Fruit fly (Drosophila melanogaster): ENCODE results near the gene CG15399.

CG15399 gene

dm6 chr2L:2769476-2770185, 1.9 kb downstream of the CG15399 start, which contains the start of the genes colt and HINT1 (continued):
- TF ChIP-seq CG13296 (GFP tag; optimal IDR thresholded peaks at IDR 0.05): peak; percentile 47
- TF ChIP-seq dmrt99B (tag; optimal IDR thresholded peaks at IDR 0.05): no peak
- TF ChIP-seq caup (GFP tag; optimal IDR thresholded peaks at IDR 0.05; ENCODE audit: severe bottlenecking): no peak
- TF ChIP-seq CG6689 (GFP tag; IDR thresholded peaks at IDR 0.05): peak; percentile 18; the same call in 1 of the 2 replicates
- peak; percentile 37; the same call in 1 of the 2 replicates for TF ChIP-seq Rfx (GFP tag; IDR thresholded peaks at IDR 0.05)
- TF ChIP-seq gt (GFP tag; IDR thresholded peaks at IDR 0.05): no peak
- no peak for TF ChIP-seq Bgb (GFP tag; IDR thresholded peaks at IDR 0.05; ENCODE audit: partially characterized antibody)
- TF ChIP-seq Mad (GFP tag; optimal IDR thresholded peaks at IDR 0.05): no peak
- TF ChIP-seq stwl (tag; optimal IDR thresholded peaks at IDR 0.05): peak; percentile 80
- peak; percentile 50 for TF ChIP-seq CG11504 (tag; optimal IDR thresholded peaks at IDR 0.05)
- peak; percentile 2 for TF ChIP-seq Sry-β (GFP tag; optimal IDR thresholded peaks at IDR 0.05)
- peak; percentile 1 for TF ChIP-seq CG18262 (tag; optimal IDR thresholded peaks at IDR 0.05)
- TF ChIP-seq cad (GFP tag; optimal IDR thresholded peaks at IDR 0.05): no peak
- no peak for TF ChIP-seq dm (GFP tag; optimal IDR thresholded peaks at IDR 0.05)
- peak; percentile 57 for TF ChIP-seq vvl (GFP tag; IDR thresholded peaks at IDR 0.05)
- TF ChIP-seq insv (GFP tag; optimal IDR thresholded peaks at IDR 0.05): peak in 1 of 2 experiments; percentile 33
- no peak for TF ChIP-seq CG9609 (GFP tag; optimal IDR thresholded peaks at IDR 0.05)
- TF ChIP-seq CG6272 (GFP tag; IDR thresholded peaks at IDR 0.05): no peak
- no peak for TF ChIP-seq hkb (optimal IDR thresholded peaks at IDR 0.05)
- TF ChIP-seq hkb (GFP tag; IDR thresholded peaks at IDR 0.05): no peak
- no peak for TF ChIP-seq CG9876 (GFP tag; optimal IDR thresholded peaks at IDR 0.05)
- TF ChIP-seq CG17328 (GFP tag; IDR thresholded peaks at IDR 0.05): no peak
- TF ChIP-seq CG17802 (tag; optimal IDR thresholded peaks at IDR 0.05): no peak
- peak in 1 of 2 experiments; percentile 92 for TF ChIP-seq bsh (GFP tag; optimal IDR thresholded peaks at IDR 0.05)
- peak; percentile 43 for TF ChIP-seq CG3281 (GFP tag; optimal IDR thresholded peaks at IDR 0.05)
- TF ChIP-seq wek (GFP tag; optimal IDR thresholded peaks at IDR 0.05): peak; percentile 82
- no peak for TF ChIP-seq Hr51 (GFP tag; optimal IDR thresholded peaks at IDR 0.05)
- no peak for TF ChIP-seq CG11560 (tag; IDR thresholded peaks at IDR 0.05)
- no peak for TF ChIP-seq Dfd (GFP tag; optimal IDR thresholded peaks at IDR 0.05)
- peak; percentile 51; the same call in 2 of the 3 replicates for TF ChIP-seq CG17361 (GFP tag; IDR thresholded peaks at IDR 0.05)
- TF ChIP-seq CG14050 (GFP tag; IDR thresholded peaks at IDR 0.05): no peak
- TF ChIP-seq CG8478 (optimal IDR thresholded peaks at IDR 0.05): no peak
- TF ChIP-seq CG12155 (GFP tag; optimal IDR thresholded peaks at IDR 0.05): no peak
- peak; percentile 31 for TF ChIP-seq CG2120 (GFP tag; optimal IDR thresholded peaks at IDR 0.05)
- peak; percentile 28 for TF ChIP-seq Meics (GFP tag; optimal IDR thresholded peaks at IDR 0.05)
- TF ChIP-seq D19B (GFP tag; optimal IDR thresholded peaks at IDR 0.05): no peak
- no peak for TF ChIP-seq onecut (GFP tag; IDR thresholded peaks at IDR 0.05)
- TF ChIP-seq HmgZ (tag; optimal IDR thresholded peaks at IDR 0.05): peak; percentile 50
- TF ChIP-seq exex (tag; optimal IDR thresholded peaks at IDR 0.05): peak; percentile 13
- TF ChIP-seq CG1792 (GFP tag; optimal IDR thresholded peaks at IDR 0.05): no peak
- no peak; the same call in 2 of the 3 replicates for TF ChIP-seq CG16813 (GFP tag; IDR thresholded peaks at IDR 0.05; ENCODE audit: partially characterized antibody)
- no peak for TF ChIP-seq CG14965 (GFP tag; optimal IDR thresholded peaks at IDR 0.05; ENCODE audit: borderline replicate concordance)
- no peak for TF ChIP-seq CG6765 (GFP tag; optimal IDR thresholded peaks at IDR 0.05)
- TF ChIP-seq luna (GFP tag; optimal IDR thresholded peaks at IDR 0.05): no peak
- TF ChIP-seq psq (GFP tag; optimal IDR thresholded peaks at IDR 0.05): no peak
- TF ChIP-seq Chrac-16 (GFP tag; optimal IDR thresholded peaks at IDR 0.05): no peak
- peak; percentile 28 for TF ChIP-seq CG2678 (tag; optimal IDR thresholded peaks at IDR 0.05)
- TF ChIP-seq HLH4C (GFP tag; IDR thresholded peaks at IDR 0.05; ENCODE audit: partially characterized antibody): no peak
- no peak for TF ChIP-seq fd3F (GFP tag; optimal IDR thresholded peaks at IDR 0.05)
- no peak for TF ChIP-seq Hmr (GFP tag; optimal IDR thresholded peaks at IDR 0.05)

Measured in whole organism, embryonic.